Fruit fly (Drosophila melanogaster) whole organism, prepupa: Measurements from ENCODE around the gene sick.

ENCODE experiments used
- Blimp-1 ChIP-seq: fragments of 200-800 bp; sonication (Bioruptor generic); optimal IDR thresholded peaks from 3 replicates; lab custom pipeline; 2017; ENCODE audit warnings: missing biosample characterization, missing genetic modification characterization, mild to moderate bottlenecking, moderate library complexity, missing genetic modification reagents
- CG10631 ChIP-seq: fragments of 200-800 bp; sonication (Bioruptor generic); optimal IDR thresholded peaks from 2 replicates; lab custom pipeline; 2016; ENCODE audit warnings: missing biosample characterization, missing genetic modification characterization
- CG10669 ChIP-seq: fragments of 200-800 bp; sonication (Bioruptor generic); optimal IDR thresholded peaks from 3 replicates; lab custom pipeline; 2018; ENCODE audit warnings: missing biosample characterization, mild to moderate bottlenecking, missing genetic modification characterization, moderate library complexity
- CG11294 ChIP-seq: fragments of 200-800 bp; sonication (Bioruptor generic); IDR thresholded peaks from 2 replicates; pipeline ENCODE4 v1.3.6; 2022; ENCODE audit warnings: missing biosample characterization, missing genetic modification characterization
- CG11762 ChIP-seq: fragments of 200-800 bp; sonication (Bioruptor generic); optimal IDR thresholded peaks from 3 replicates; lab custom pipeline; 2016; ENCODE audit warnings: missing biosample characterization, missing genetic modification characterization; ENCODE audit not compliant: insufficient read depth
- CG15336 ChIP-seq: fragments of 200-800 bp; sonication (Bioruptor generic); IDR thresholded peaks from 2 replicates; pipeline ENCODE4 v1.3.6; 2022; ENCODE audit warnings: missing biosample characterization, missing genetic modification characterization
- CG1621 ChIP-seq: fragments of 200-800 bp; sonication (Bioruptor generic); optimal IDR thresholded peaks from 3 replicates; lab custom pipeline; 2018; ENCODE audit warnings: missing biosample characterization, mild to moderate bottlenecking, missing genetic modification characterization
- CG16779 ChIP-seq: fragments of 200-800 bp; sonication (Bioruptor generic); optimal IDR thresholded peaks from 3 replicates; lab custom pipeline; 2017; ENCODE audit warnings: missing biosample characterization, mild to moderate bottlenecking, missing genetic modification characterization
- CG32006 ChIP-seq: fragments of 200-800 bp; sonication (Bioruptor generic); optimal IDR thresholded peaks from 3 replicates; lab custom pipeline; 2017; ENCODE audit warnings: missing biosample characterization, mild to moderate bottlenecking, missing genetic modification characterization
- CG34406 ChIP-seq: fragments of 200-800 bp; sonication (Bioruptor generic); optimal IDR thresholded peaks from 3 replicates; lab custom pipeline; 2016; ENCODE audit warnings: missing biosample characterization, missing genetic modification characterization
- CG3919 ChIP-seq: fragments of 200-800 bp; sonication (Bioruptor generic); optimal IDR thresholded peaks from 3 replicates; lab custom pipeline; 2016; ENCODE audit warnings: missing biosample characterization, missing genetic modification characterization
- CG4318 ChIP-seq: fragments of 200-800 bp; sonication (Bioruptor generic); optimal IDR thresholded peaks from 3 replicates; lab custom pipeline; 2017; ENCODE audit warnings: missing biosample characterization, mild to moderate bottlenecking, missing genetic modification characterization
- CG6163 ChIP-seq: fragments of 200-800 bp; sonication (Bioruptor generic); IDR thresholded peaks from 3 replicates; pipeline ENCODE4 v1.3.6; 2022; ENCODE audit warnings: missing biosample characterization, missing genetic modification characterization
- CG6276 ChIP-seq: fragments of 200-800 bp; sonication (Bioruptor generic); optimal IDR thresholded peaks from 2 replicates; lab custom pipeline; 2017; ENCODE audit warnings: missing biosample characterization, mild to moderate bottlenecking, missing genetic modification characterization
- CG6792 ChIP-seq: fragments of 200-800 bp; sonication (Bioruptor generic); optimal IDR thresholded peaks from 3 replicates; lab custom pipeline; 2016; ENCODE audit warnings: missing biosample characterization, missing genetic modification characterization
- CG6808 ChIP-seq: fragments of 200-800 bp; sonication (Bioruptor generic); optimal IDR thresholded peaks from 3 replicates; lab custom pipeline; 2017; ENCODE audit warnings: missing biosample characterization, missing genetic modification characterization, mild to moderate bottlenecking, moderate library complexity, missing genetic modification reagents
- CG6854 ChIP-seq: fragments of 200-800 bp; sonication (Bioruptor generic); optimal IDR thresholded peaks from 2 replicates; lab custom pipeline; 2017; ENCODE audit warnings: missing biosample characterization, mild to moderate bottlenecking, missing genetic modification characterization
- CG7368 ChIP-seq: fragments of 200-800 bp; sonication (Bioruptor generic); optimal IDR thresholded peaks from 3 replicates; lab custom pipeline; 2016; ENCODE audit warnings: missing biosample characterization, missing genetic modification characterization
- CG8319 ChIP-seq: fragments of 200-800 bp; sonication (Bioruptor generic); optimal IDR thresholded peaks from 3 replicates; lab custom pipeline; 2016; ENCODE audit warnings: missing biosample characterization, missing genetic modification characterization
- CG9139 ChIP-seq: fragments of 200-800 bp; sonication (Bioruptor generic); optimal IDR thresholded peaks from 3 replicates; lab custom pipeline; 2017; ENCODE audit warnings: missing biosample characterization, mild to moderate bottlenecking, missing genetic modification characterization
- Eip75B ChIP-seq: fragments of 200-800 bp; sonication (Bioruptor generic); optimal IDR thresholded peaks from 3 replicates; lab custom pipeline; 2016; ENCODE audit warnings: missing biosample characterization, missing genetic modification characterization
- Eip78C ChIP-seq: fragments of 200-800 bp; sonication (Bioruptor generic); peaks from one replicate; lab custom pipeline; 2016; ENCODE audit warnings: missing biosample characterization, missing genetic modification characterization
- Eip93F ChIP-seq: fragments of 200-800 bp; sonication (Bioruptor generic); optimal IDR thresholded peaks from 2 replicates; lab custom pipeline; 2016; ENCODE audit warnings: missing biosample characterization, mild to moderate bottlenecking, missing genetic modification characterization
- Ets96B ChIP-seq: fragments of 200-800 bp; optimal IDR thresholded peaks from 2 replicates; lab custom pipeline; 2019; ENCODE audit warnings: missing biosample characterization, mild to moderate bottlenecking, missing genetic modification characterization, moderate library complexity
- Gug ChIP-seq: fragments of 200-800 bp; sonication (Bioruptor generic); IDR thresholded peaks from 2 replicates; pipeline ENCODE4 v1.3.6; 2022; ENCODE audit warnings: missing biosample characterization, missing genetic modification characterization
- Hr38 ChIP-seq: sonication (Bioruptor generic); optimal IDR thresholded peaks from 2 replicates; lab custom pipeline; 2016; ENCODE audit warnings: missing biosample characterization, missing genetic modification characterization
- Hr4 ChIP-seq: fragments of 200-800 bp; sonication (Bioruptor generic); optimal IDR thresholded peaks from 3 replicates; lab custom pipeline; 2016; ENCODE audit warnings: missing biosample characterization, missing genetic modification characterization
- Lpt ChIP-seq: fragments of 200-800 bp; sonication (Bioruptor generic); optimal IDR thresholded peaks from 3 replicates; lab custom pipeline; 2016; ENCODE audit warnings: missing biosample characterization, missing genetic modification characterization
- Met ChIP-seq: fragments of 200-800 bp; sonication (Bioruptor generic); optimal IDR thresholded peaks from 3 replicates; lab custom pipeline; 2016; ENCODE audit warnings: missing biosample characterization, missing genetic modification characterization
- OdsH ChIP-seq: fragments of 200-800 bp; sonication (Bioruptor generic); optimal IDR thresholded peaks from 3 replicates; lab custom pipeline; 2016; ENCODE audit warnings: missing biosample characterization, missing genetic modification characterization
- Smox ChIP-seq: fragments of 200-800 bp; sonication (Bioruptor generic); optimal IDR thresholded peaks from 3 replicates; lab custom pipeline; 2016; ENCODE audit warnings: missing biosample characterization, missing genetic modification characterization
- Sox14 ChIP-seq: fragments of 200-800 bp; sonication (Bioruptor generic); optimal IDR thresholded peaks from 3 replicates; lab custom pipeline; 2016; ENCODE audit warnings: missing biosample characterization, missing genetic modification characterization
- Sox15 ChIP-seq: fragments of 200-800 bp; sonication (Bioruptor generic); optimal IDR thresholded peaks from 3 replicates; lab custom pipeline; 2016; ENCODE audit warnings: missing biosample characterization, missing genetic modification characterization
- achi ChIP-seq: fragments of 200-800 bp; sonication (Bioruptor generic); optimal IDR thresholded peaks from 3 replicates; lab custom pipeline; 2016; ENCODE audit warnings: missing biosample characterization, missing genetic modification characterization
- dsx ChIP-seq: fragments of 200-800 bp; optimal IDR thresholded peaks from 3 replicates; lab custom pipeline; 2019; ENCODE audit warnings: missing biosample characterization, mild to moderate bottlenecking, missing genetic modification characterization, moderate library complexity; ENCODE audit not compliant: poor library complexity, severe bottlenecking
- eg ChIP-seq: fragments of 200-800 bp; sonication (Bioruptor generic); IDR thresholded peaks from 3 replicates; pipeline ENCODE4 v1.3.6; 2022; ENCODE audit warnings: missing biosample characterization, missing genetic modification characterization
- fd85E ChIP-seq: fragments of 200-800 bp; sonication (Bioruptor generic); optimal IDR thresholded peaks from 3 replicates; lab custom pipeline; 2016; ENCODE audit warnings: missing biosample characterization, missing genetic modification characterization
- fkh ChIP-seq: fragments of 200-800 bp; sonication (Bioruptor generic); optimal IDR thresholded peaks from 3 replicates; lab custom pipeline; 2017; ENCODE audit warnings: missing biosample characterization, mild to moderate bottlenecking, missing genetic modification characterization, moderate library complexity
- lz ChIP-seq: fragments of 200-800 bp; sonication (Bioruptor generic); optimal IDR thresholded peaks from 3 replicates; lab custom pipeline; 2016; ENCODE audit warnings: missing biosample characterization, missing genetic modification characterization
- net ChIP-seq: fragments of 200-800 bp; sonication (Bioruptor generic); optimal IDR thresholded peaks from 3 replicates; lab custom pipeline; 2016; ENCODE audit warnings: missing biosample characterization, missing genetic modification characterization
- pdm3 ChIP-seq: fragments of 200-800 bp; sonication (Bioruptor generic); optimal IDR thresholded peaks from 3 replicates; lab custom pipeline; 2016; ENCODE audit warnings: missing biosample characterization, missing genetic modification characterization
- spab ChIP-seq: fragments of 200-800 bp; sonication (Bioruptor generic); optimal IDR thresholded peaks from 2 replicates; lab custom pipeline; 2017; ENCODE audit warnings: missing biosample characterization, mild to moderate bottlenecking, missing genetic modification characterization, missing genetic modification reagents
- ss ChIP-seq, 2 experiments: fragments of 200-800 bp; sonication (Bioruptor generic); optimal IDR thresholded peaks; 2 replicates in 1 of 2; 3 replicates in 1 of 2; lab custom pipeline; 2017 to 2018; ENCODE audit warnings: mild to moderate bottlenecking in 2 of 2, missing biosample characterization in 2 of 2, missing genetic modification characterization in 2 of 2, moderate library complexity in 1 of 2
- svp ChIP-seq: fragments of 200-800 bp; sonication (Bioruptor generic); peaks from one replicate; lab custom pipeline; 2016; ENCODE audit warnings: missing biosample characterization, missing genetic modification characterization
- vri ChIP-seq: fragments of 200-800 bp; sonication (Bioruptor generic); optimal IDR thresholded peaks from 3 replicates; lab custom pipeline; 2016; ENCODE audit warnings: missing biosample characterization, mild to moderate bottlenecking, missing genetic modification characterization

The sick gene

dm6 chr2L:19790553-19791320 lies 5.4 kb upstream of the sick start (continued):
- TF ChIP-seq vri (GFP tag; lab: Kevin White, UChicago) (no peak), Gug (GFP tag; lab: Robert Waterston, UW) (no peak), CG10631 (GFP tag; lab: Kevin White, UChicago) (peak; percentile 2), Eip78C (GFP tag; lab: Kevin White, UChicago) (peak; percentile 81), Lpt (GFP tag; lab: Kevin White, UChicago) (no peak), eg (0 out of 3 replicates have a peak, but pooled peaks have one; percentile 37), CG7368 (GFP tag; lab: Kevin White, UChicago) (no peak), Hr38 (no peak), Eip93F (no peak), lz (GFP tag; lab: Kevin White, UChicago) (peak; percentile 12)
- TF ChIP-seq, all 60 proteins: peak for 24

dm6 chr2L:19791321-19792281 lies 4.6 kb upstream of the sick start, which contains the start of the genes CdGAPr and CG10466:
Gene CdGAPr, minus strand, starts transcription at chr2L:19791882.
Gene CG10466, plus strand, starts transcription at chr2L:19792104.
- TF ChIP-seq Smox (GFP tag; lab: Kevin White, UChicago) (peak; percentile 11), Hr38 (no peak), Eip93F (no peak), CG16779 (tag; lab: Kevin White, UChicago) (peak; percentile 8), CG6792 (GFP tag; lab: Kevin White, UChicago) (no peak), Lpt (GFP tag; lab: Kevin White, UChicago) (no peak), CG1621 (tag; lab: Kevin White, UChicago) (no peak), Sox14 (GFP tag; lab: Kevin White, UChicago) (no peak), CG15336 (GFP tag; lab: Robert Waterston, UW) (no peak), Met (no peak), vri (GFP tag; lab: Kevin White, UChicago) (peak; percentile 57), net (GFP tag; lab: Kevin White, UChicago) (peak; percentile 24), CG3919 (GFP tag; lab: Kevin White, UChicago) (peak; percentile 27), CG4318 (GFP tag; lab: Kevin White, UChicago) (no peak), CG6276 (no peak), achi (GFP tag; lab: Kevin White, UChicago) (no peak), Hr4 (GFP tag; lab: Kevin White, UChicago) (no peak), dsx (peak; percentile 10), pdm3 (GFP tag; lab: Kevin White, UChicago) (no peak), Ets96B (tag; lab: Kevin White, UChicago) (no peak), Blimp-1 (GFP tag; lab: Kevin White, UChicago) (no peak), spab (GFP tag; lab: Kevin White, UChicago) (no peak), fd85E (GFP tag; lab: Kevin White, UChicago) (peak; percentile 21), CG9139 (GFP tag; lab: Kevin White, UChicago) (no peak), CG11294 (GFP tag; lab: Robert Waterston, UW) (no peak), CG6854 (GFP tag; lab: Kevin White, UChicago) (no peak), CG6808 (GFP tag; lab: Kevin White, UChicago) (no peak), Eip78C (GFP tag; lab: Kevin White, UChicago) (peak; percentile 72), Sox15 (GFP tag; lab: Kevin White, UChicago) (no peak), CG32006 (GFP tag; lab: Kevin White, UChicago) (no peak), lz (GFP tag; lab: Kevin White, UChicago) (no peak), fkh (GFP tag; lab: Kevin White, UChicago) (peak; percentile 72), OdsH (GFP tag; lab: Kevin White, UChicago) (no peak), CG34406 (no peak), svp (no peak), CG8319 (GFP tag; lab: Kevin White, UChicago) (no peak), CG11762 (GFP tag; lab: Kevin White, UChicago) (no peak), Gug (GFP tag; lab: Robert Waterston, UW) (no peak), CG7368 (GFP tag; lab: Kevin White, UChicago) (no peak), CG10669 (no peak), ss (GFP tag; optimal IDR thresholded peaks at IDR 0.05; lab: Kevin White, UChicago) (peak; percentile 26 to 33), Eip75B (no peak), CG6163 (GFP tag; lab: Robert Waterston, UW) (no peak)
